Worm (Caenorhabditis elegans) whole organism, L2 larva: ENCODE measurements around the gene C18H7.4.

Experiments used
- C34F6.9 ChIP-seq: fragments of 150-350 bp; optimal IDR thresholded peaks from 2 replicates; lab custom pipeline; 2014; ENCODE audit warnings: missing biosample characterization, missing genetic modification characterization
- R02D3.7 ChIP-seq: fragments of 150-350 bp; optimal IDR thresholded peaks from 2 replicates; lab custom pipeline; 2014; ENCODE audit warnings: missing biosample characterization, missing genetic modification characterization
- Y55F3AM.14 ChIP-seq: fragments of 200-800 bp; sonication (Bioruptor generic); optimal IDR thresholded peaks from 2 replicates; lab custom pipeline; 2018; ENCODE audit warnings: mild to moderate bottlenecking, missing genetic modification characterization, missing compliant biosample characterization
- ZK546.5 ChIP-seq: sonication (generic microtip); optimal IDR thresholded peaks from 2 replicates; lab custom pipeline; 2017; ENCODE audit warnings: missing biosample characterization, missing genetic modification characterization
- alr-1 ChIP-seq: fragments of 150-350 bp; optimal IDR thresholded peaks from 2 replicates; lab custom pipeline; 2014; ENCODE audit warnings: missing biosample characterization, missing genetic modification characterization
- aly-2 ChIP-seq: fragments of 150-350 bp; optimal IDR thresholded peaks from 2 replicates; lab custom pipeline; 2014; ENCODE audit warnings: missing biosample characterization, missing genetic modification characterization
- ama-1 ChIP-seq: fragments of 150-350 bp; optimal IDR thresholded peaks from 2 replicates; lab custom pipeline; 2018; ENCODE audit warnings: inconsistent platforms
- blmp-1 ChIP-seq: sonication (generic microtip); optimal IDR thresholded peaks from 2 replicates; lab custom pipeline; 2017; ENCODE audit warnings: missing genetic modification characterization, mild to moderate bottlenecking, missing compliant biosample characterization, antibody characterized with exemption, moderate library complexity; ENCODE audit not compliant: insufficient read depth
- ceh-82 ChIP-seq: fragments of 150-350 bp; optimal IDR thresholded peaks from 2 replicates; lab custom pipeline; 2014; ENCODE audit warnings: missing biosample characterization, missing genetic modification characterization
- egl-27 ChIP-seq: sonication (generic microtip); optimal IDR thresholded peaks from 3 replicates; lab custom pipeline; 2017; ENCODE audit warnings: missing biosample characterization, missing genetic modification reagents, missing genetic modification characterization
- elt-1 ChIP-seq: fragments of 150-350 bp; optimal IDR thresholded peaks from 2 replicates; lab custom pipeline; 2014; ENCODE audit warnings: missing biosample characterization, missing genetic modification characterization
- elt-3 ChIP-seq: sonication (generic microtip); optimal IDR thresholded peaks from 2 replicates; lab custom pipeline; 2017; ENCODE audit warnings: missing biosample characterization, missing genetic modification characterization
- fos-1 ChIP-seq: fragments of 150-350 bp; optimal IDR thresholded peaks from 2 replicates; lab custom pipeline; 2014; ENCODE audit warnings: missing biosample characterization, missing genetic modification characterization
- gmeb-1 ChIP-seq: fragments of 150-350 bp; optimal IDR thresholded peaks from 2 replicates; lab custom pipeline; 2014; ENCODE audit warnings: missing biosample characterization, missing genetic modification characterization
- lin-11 ChIP-seq: fragments of 150-350 bp; sonication (generic microtip); optimal IDR thresholded peaks from 2 replicates; lab custom pipeline; 2014; ENCODE audit warnings: missing biosample characterization, missing genetic modification characterization, inconsistent platforms, mixed read lengths
- lin-13 ChIP-seq: fragments of 150-350 bp; optimal IDR thresholded peaks from 2 replicates; lab custom pipeline; 2014; ENCODE audit warnings: missing biosample characterization, missing genetic modification reagents, missing genetic modification characterization
- lin-39 ChIP-seq: fragments of 150-350 bp; optimal IDR thresholded peaks from 2 replicates; lab custom pipeline; 2014; ENCODE audit warnings: missing biosample characterization, missing genetic modification reagents, missing genetic modification characterization
- lsy-2 ChIP-seq, 2 experiments: fragments of 150-350 bp in 1 of 2; sonication (generic microtip) in 1 of 2; optimal IDR thresholded peaks; 2 replicates each; lab custom pipeline; 2014 to 2017; ENCODE audit warnings: missing biosample characterization in 2 of 2, missing genetic modification characterization in 2 of 2
- mab-5 ChIP-seq: fragments of 150-350 bp; optimal IDR thresholded peaks from 2 replicates; lab custom pipeline; 2014; ENCODE audit warnings: missing biosample characterization, missing genetic modification characterization
- mbf-1 ChIP-seq: sonication (generic microtip); optimal IDR thresholded peaks from 2 replicates; lab custom pipeline; 2017; ENCODE audit warnings: missing biosample characterization, missing genetic modification characterization
- nhr-10 ChIP-seq: sonication (generic microtip); optimal IDR thresholded peaks from 2 replicates; lab custom pipeline; 2017; ENCODE audit warnings: missing biosample characterization, missing genetic modification characterization
- nhr-11 ChIP-seq: fragments of 150-350 bp; optimal IDR thresholded peaks from 2 replicates; lab custom pipeline; 2014; ENCODE audit warnings: missing biosample characterization, missing genetic modification characterization
- nhr-12 ChIP-seq: fragments of 150-350 bp; optimal IDR thresholded peaks from 2 replicates; lab custom pipeline; 2014; ENCODE audit warnings: missing biosample characterization, missing genetic modification characterization
- nhr-129 ChIP-seq: fragments of 150-350 bp; optimal IDR thresholded peaks from 2 replicates; lab custom pipeline; 2014; ENCODE audit warnings: missing biosample characterization, missing genetic modification characterization
- nhr-21 ChIP-seq: fragments of 150-350 bp; optimal IDR thresholded peaks from 2 replicates; lab custom pipeline; 2014; ENCODE audit warnings: missing biosample characterization, missing genetic modification characterization
- nhr-23 ChIP-seq: fragments of 150-350 bp; optimal IDR thresholded peaks from 2 replicates; lab custom pipeline; 2014; ENCODE audit warnings: missing biosample characterization, missing genetic modification reagents, missing genetic modification characterization
- nhr-6 ChIP-seq: fragments of 150-350 bp; optimal IDR thresholded peaks from 2 replicates; lab custom pipeline; 2014; ENCODE audit warnings: missing biosample characterization, missing genetic modification characterization
- nhr-77 ChIP-seq: fragments of 150-350 bp; optimal IDR thresholded peaks from 2 replicates; lab custom pipeline; 2014; ENCODE audit warnings: missing biosample characterization, missing genetic modification characterization
- sem-4 ChIP-seq: fragments of 150-350 bp; optimal IDR thresholded peaks from 2 replicates; lab custom pipeline; 2014; ENCODE audit warnings: missing biosample characterization, missing genetic modification reagents, missing genetic modification characterization
- sma-3 ChIP-seq: sonication (generic microtip); optimal IDR thresholded peaks from 2 replicates; lab custom pipeline; 2016; ENCODE audit warnings: missing genetic modification reagents, missing genetic modification characterization, missing compliant biosample characterization
- unc-39 ChIP-seq: fragments of 150-350 bp; optimal IDR thresholded peaks from 2 replicates; lab custom pipeline; 2014; ENCODE audit warnings: missing biosample characterization, missing genetic modification characterization
- unc-55 ChIP-seq: fragments of 150-350 bp; sonication (generic microtip); optimal IDR thresholded peaks from 3 replicates; lab custom pipeline; 2014; ENCODE audit warnings: missing biosample characterization, missing genetic modification reagents, missing genetic modification characterization
- unc-62 ChIP-seq: fragments of 150-350 bp; optimal IDR thresholded peaks from 2 replicates; lab custom pipeline; 2014; ENCODE audit warnings: missing biosample characterization, missing genetic modification reagents, missing genetic modification characterization
- zag-1 ChIP-seq: fragments of 150-350 bp; optimal IDR thresholded peaks from 2 replicates; lab custom pipeline; 2014; ENCODE audit warnings: missing biosample characterization, missing genetic modification characterization
- ztf-1 ChIP-seq: fragments of 200-800 bp; sonication (Bioruptor generic); conservative IDR thresholded peaks from 2 replicates; pipeline ENCODE4 v1.3.6; 2022; ENCODE audit warnings: missing genetic modification characterization, missing compliant biosample characterization
- ztf-4 ChIP-seq: fragments of 150-350 bp; optimal IDR thresholded peaks from 2 replicates; lab custom pipeline; 2014; ENCODE audit warnings: missing biosample characterization, missing genetic modification characterization

The C18H7.4 gene

DNA sequence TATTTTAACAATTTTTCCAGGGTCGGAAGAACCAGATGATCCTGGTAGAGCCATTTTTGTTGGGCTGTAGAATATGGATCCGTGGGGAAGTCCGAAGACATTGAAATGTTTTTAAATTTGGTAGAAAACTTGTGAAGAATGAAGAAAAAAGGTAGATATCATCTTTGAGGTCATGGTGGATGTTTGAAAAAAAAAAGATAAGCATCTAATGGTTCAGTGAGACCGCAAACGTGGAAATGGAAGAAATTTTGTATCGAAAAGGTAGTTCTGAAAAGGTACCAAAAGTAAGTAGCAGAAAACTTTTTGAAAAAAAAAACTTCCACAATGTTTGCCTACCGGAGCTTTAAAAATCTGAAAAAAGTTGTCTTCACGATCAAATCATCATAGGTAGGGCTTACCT, 10.4 kb downstream of the C18H7.4 start, which contains the start of gene prmt-4:
Gene prmt-4 (minus strand): TSS at position 101 of the 400 bp plus-strand sequence.
- TF ChIP-seq nhr-129 (no peak), nhr-10 (tag; lab: Kevin White, UChicago) (no peak), sma-3 (GFP tag; lab: Kevin White, UChicago) (no peak), alr-1 (tag; lab: Kevin White, UChicago) (no peak), nhr-23 (tag; lab: Kevin White, UChicago) (no peak), lin-39 (tag; lab: Kevin White, UChicago) (no peak), lin-13 (GFP tag; lab: Kevin White, UChicago) (no peak), nhr-6 (tag; lab: Kevin White, UChicago) (no peak), aly-2 (no peak), mab-5 (tag; lab: Kevin White, UChicago) (no peak), fos-1 (tag; lab: Kevin White, UChicago) (no peak), unc-39 (tag; lab: Kevin White, UChicago) (no peak), lin-11 (tag; lab: Kevin White, UChicago) (no peak), unc-55 (GFP tag; lab: Kevin White, UChicago) (no peak), ztf-1 (GFP tag; lab: Robert Waterston, UW) (no peak), C34F6.9 (tag; lab: Kevin White, UChicago) (no peak), nhr-12 (tag; lab: Kevin White, UChicago) (no peak), ama-1 (lab: Kevin White, UChicago) (no peak)
- TF ChIP-seq, all 48 proteins: peak for 0

DNA sequence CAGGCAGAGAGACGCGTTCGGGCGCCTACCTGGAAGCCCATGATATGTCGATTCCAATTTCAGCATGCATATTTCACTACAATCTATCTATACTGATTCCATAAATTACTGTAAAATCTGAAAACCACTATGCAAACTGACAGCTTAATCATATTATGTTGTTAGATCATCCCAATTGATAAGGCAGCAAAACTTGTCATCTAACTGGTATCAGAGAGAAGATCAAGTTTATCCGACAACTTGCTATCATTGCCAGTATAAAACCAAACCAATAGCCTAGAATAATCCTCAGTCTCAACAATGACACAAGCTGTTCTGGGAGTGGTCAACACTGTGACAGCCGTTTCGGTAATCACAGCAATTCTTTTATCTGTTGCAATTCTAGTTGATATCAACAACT, 11.0 kb downstream of the C18H7.4 start, which contains the start of gene col-102:
Gene col-102 (plus strand): TSS at position 301 of the 400 bp plus-strand sequence.
- no peak for TF ChIP-seq gmeb-1 (tag; lab: Kevin White, UChicago)
- TF ChIP-seq lin-11 (tag; lab: Kevin White, UChicago), result no peak
- TF ChIP-seq ceh-82 (tag; lab: Kevin White, UChicago), result no peak
- no peak for TF ChIP-seq unc-62 (GFP tag; lab: Kevin White, UChicago)
- no peak for TF ChIP-seq nhr-11 (tag; lab: Kevin White, UChicago)
- no peak for TF ChIP-seq unc-39 (tag; lab: Kevin White, UChicago)
- no peak for TF ChIP-seq nhr-77
- no peak for TF ChIP-seq sem-4 (tag; lab: Kevin White, UChicago)
- TF ChIP-seq nhr-21, result no peak
- no peak for TF ChIP-seq elt-1 (tag; lab: Kevin White, UChicago)
- TF ChIP-seq zag-1 (tag; lab: Kevin White, UChicago), result no peak
- no peak for TF ChIP-seq mab-5 (tag; lab: Kevin White, UChicago)
- TF ChIP-seq nhr-23 (tag; lab: Kevin White, UChicago), result no peak
- TF ChIP-seq nhr-129, result no peak

DNA sequence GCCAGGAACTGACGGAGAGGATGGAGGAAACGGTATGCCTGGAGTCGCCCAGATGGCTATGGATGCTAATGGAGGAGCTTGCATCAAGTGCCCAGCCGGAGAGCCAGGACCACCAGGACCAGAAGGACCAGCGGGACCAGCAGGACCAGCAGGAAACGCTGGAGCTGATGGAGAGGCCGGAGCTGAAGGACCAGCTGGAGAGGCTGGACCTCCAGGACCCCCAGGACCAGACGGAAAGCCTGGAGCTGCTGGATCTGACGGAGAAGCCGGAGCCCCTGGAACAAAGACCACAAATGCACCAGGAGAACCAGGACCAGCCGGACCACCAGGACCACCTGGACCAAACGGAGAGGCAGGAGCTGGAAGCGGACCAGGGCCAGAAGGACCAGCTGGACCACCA, 11.7 kb downstream of the C18H7.4 start:
- TF ChIP-seq Y55F3AM.14 (GFP tag; lab: Kevin White, UChicago) (no peak), fos-1 (tag; lab: Kevin White, UChicago) (no peak), blmp-1 (tag; lab: Kevin White, UChicago) (no peak), sem-4 (tag; lab: Kevin White, UChicago) (no peak)

DNA sequence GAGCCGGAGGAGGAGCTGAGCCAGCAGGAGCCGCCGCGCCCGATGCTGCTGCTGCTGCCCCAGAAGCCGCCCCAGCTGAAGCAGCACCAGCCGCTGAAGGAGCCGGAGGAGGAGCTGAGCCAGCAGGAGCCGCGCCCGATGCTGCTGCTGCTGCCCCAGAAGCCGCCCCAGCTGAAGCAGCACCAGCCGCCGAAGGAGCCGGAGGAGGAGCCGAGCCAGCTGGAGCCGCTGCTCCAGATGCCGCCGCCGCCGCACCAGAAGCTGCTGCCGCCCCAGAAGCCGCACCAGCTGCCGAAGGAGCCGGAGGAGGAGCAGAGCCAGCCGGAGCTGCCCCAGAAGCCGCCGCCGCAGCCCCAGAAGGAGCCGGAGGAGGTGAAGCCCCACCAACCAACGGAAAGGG, 12.3 kb downstream of the C18H7.4 start:
- TF ChIP-seq egl-27, result no peak
- TF ChIP-seq nhr-10 (tag; lab: Kevin White, UChicago), result no peak
- no peak for TF ChIP-seq mbf-1 (tag; lab: Kevin White, UChicago)
- TF ChIP-seq lin-11 (tag; lab: Kevin White, UChicago), result no peak
- TF ChIP-seq nhr-11 (tag; lab: Kevin White, UChicago), result no peak
- no peak for TF ChIP-seq unc-55 (GFP tag; lab: Kevin White, UChicago)
- TF ChIP-seq, all 48 proteins: peak for 0

DNA sequence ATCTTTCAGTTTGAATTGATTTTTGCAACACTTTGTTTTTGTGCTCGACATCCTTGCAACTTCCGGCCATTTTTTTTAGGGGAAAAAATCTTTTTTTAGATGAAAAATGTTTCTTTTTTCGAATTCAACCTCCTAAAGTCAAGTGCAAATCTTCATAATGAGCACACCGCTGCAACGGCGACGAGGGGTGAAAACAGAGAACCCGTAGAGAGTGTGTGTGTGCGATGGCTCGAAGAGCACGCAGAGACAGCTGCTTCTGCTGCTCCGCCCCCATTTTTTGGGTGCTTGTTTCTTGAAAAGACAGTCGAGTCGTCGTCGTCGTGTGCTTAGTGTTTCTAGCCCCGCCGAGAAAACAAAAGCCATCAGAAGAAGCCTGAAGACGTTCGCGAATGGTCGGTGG, 12.9 kb downstream of the C18H7.4 start, which contains the start of gene inx-18:
Gene inx-18 (plus strand): TSS at position 301 of the 400 bp plus-strand sequence.
- TF ChIP-seq nhr-6 (tag; lab: Kevin White, UChicago) (no peak), lsy-2 (tag; optimal IDR thresholded peaks at IDR 0.05; lab: Kevin White, UChicago) (no peak), sem-4 (tag; lab: Kevin White, UChicago) (no peak), R02D3.7 (tag; lab: Kevin White, UChicago) (no peak), elt-3 (no peak), C34F6.9 (tag; lab: Kevin White, UChicago) (no peak), lin-11 (tag; lab: Kevin White, UChicago) (no peak), blmp-1 (tag; lab: Kevin White, UChicago) (no peak), zag-1 (tag; lab: Kevin White, UChicago) (no peak), ztf-4 (no peak), lin-39 (tag; lab: Kevin White, UChicago) (no peak), nhr-21 (no peak), nhr-12 (tag; lab: Kevin White, UChicago) (no peak), ZK546.5 (tag; lab: Kevin White, UChicago) (no peak), elt-1 (tag; lab: Kevin White, UChicago) (no peak)
- TF ChIP-seq, all 48 proteins: peak for 0
